Worm (Caenorhabditis elegans) whole organism, midembryonic: Measurements from ENCODE around the gene fil-1.

Experiments
- T22C8.4 ChIP-seq: fragments of 200-800 bp; sonication (Bioruptor generic); IDR thresholded peaks from 2 replicates; pipeline ENCODE4 v1.3.6; 2022; ENCODE audit warnings: missing genetic modification characterization, missing compliant biosample characterization
- cog-1 ChIP-seq: sonication (generic microtip); optimal IDR thresholded peaks from 2 replicates; lab custom pipeline; 2016; ENCODE audit warnings: missing genetic modification characterization, missing compliant biosample characterization
- flt-1 ChIP-seq: fragments of 200-800 bp; sonication (Bioruptor generic); IDR thresholded peaks from 2 replicates; pipeline ENCODE4 v1.3.6; 2022; ENCODE audit warnings: missing genetic modification characterization, missing compliant biosample characterization
- klf-2 ChIP-seq: fragments of 200-800 bp; sonication (Bioruptor generic); conservative IDR thresholded peaks from 2 replicates; pipeline ENCODE4 v1.3.6; 2022; ENCODE audit warnings: missing genetic modification reagents, missing genetic modification characterization, missing compliant biosample characterization
- med-1 ChIP-seq: sonication (generic microtip); optimal IDR thresholded peaks from 2 replicates; lab custom pipeline; 2017; ENCODE audit warnings: missing genetic modification characterization, mild to moderate bottlenecking, missing compliant biosample characterization, antibody characterized with exemption, missing genetic modification reagents; ENCODE audit not compliant: insufficient read depth
- ref-1 ChIP-seq: fragments of 200-800 bp; sonication (Bioruptor generic); conservative IDR thresholded peaks from 2 replicates; pipeline ENCODE4 v1.3.6; 2022; ENCODE audit warnings: missing genetic modification reagents, missing genetic modification characterization, missing compliant biosample characterization
- tab-1 ChIP-seq: fragments of 200-800 bp; sonication (Bioruptor generic); IDR thresholded peaks from 2 replicates; pipeline ENCODE4 v1.3.6; 2022; ENCODE audit warnings: missing genetic modification characterization, missing compliant biosample characterization
- ztf-23 ChIP-seq: fragments of 200-800 bp; sonication (Bioruptor generic); IDR thresholded peaks from 2 replicates; pipeline ENCODE4 v1.3.6; 2022; ENCODE audit warnings: missing genetic modification reagents, missing genetic modification characterization, missing compliant biosample characterization
- ztf-29 ChIP-seq: fragments of 200-800 bp; sonication (Bioruptor generic); IDR thresholded peaks from 2 replicates; pipeline ENCODE4 v1.3.6; 2022; ENCODE audit warnings: missing genetic modification reagents, missing genetic modification characterization, missing compliant biosample characterization

Gene fil-1

DNA sequence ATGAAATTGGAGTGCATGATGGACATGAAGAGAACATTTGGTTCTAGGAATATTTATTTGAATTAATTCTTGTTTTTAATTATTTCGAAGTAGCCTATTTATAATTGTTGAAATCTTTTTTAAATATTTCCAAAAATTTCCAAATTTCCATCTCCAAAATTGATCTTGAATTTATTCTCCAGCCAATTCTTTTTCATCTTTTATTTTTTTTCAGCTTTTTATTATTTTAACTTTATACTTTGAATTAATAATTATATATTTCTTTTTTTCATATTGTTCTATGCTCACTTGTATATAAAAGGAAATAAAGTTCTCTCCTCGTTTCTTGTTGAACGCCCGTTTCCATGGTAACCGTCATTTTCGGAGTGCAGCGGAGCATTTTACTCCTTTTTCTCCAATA is 13.7 kb upstream of the fil-1 start, which contains the start of gene xbx-1:
Gene xbx-1, plus strand, starts transcription at position 301 of the 400 bp plus-strand sequence.
- no peak for TF ChIP-seq T22C8.4 (GFP tag; lab: Robert Waterston, UW)
- TF ChIP-seq klf-2: no peak
- TF ChIP-seq ztf-23 (GFP tag; lab: Robert Waterston, UW): no peak
- TF ChIP-seq ref-1 (GFP tag; lab: Robert Waterston, UW): no peak
- no peak for TF ChIP-seq flt-1
- no peak for TF ChIP-seq tab-1 (GFP tag; lab: Robert Waterston, UW)
- TF ChIP-seq cog-1 (tag; lab: Kevin White, UChicago): no peak
- no peak for TF ChIP-seq ztf-29
- TF ChIP-seq med-1 (GFP tag; lab: Kevin White, UChicago): no peak

DNA sequence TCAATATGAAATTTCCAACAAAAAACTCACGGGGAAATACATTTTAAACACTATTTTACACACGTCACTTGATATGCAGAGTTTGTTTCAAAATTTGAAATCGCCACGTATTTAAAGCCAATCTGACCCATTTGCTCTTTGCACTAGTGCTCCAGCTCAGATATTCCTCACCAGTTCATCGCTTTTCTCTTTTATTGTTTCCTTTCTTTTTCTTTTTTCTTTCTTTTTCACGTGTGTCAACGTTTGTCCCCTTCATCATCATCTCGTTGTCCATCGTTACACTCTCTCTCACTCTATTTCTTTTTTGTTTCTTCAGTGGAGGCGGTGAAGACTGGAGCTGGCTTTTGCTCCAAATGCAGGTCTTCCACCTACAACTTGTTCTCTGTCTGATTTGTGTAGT is 9.0 kb upstream of the fil-1 start, which contains the start of gene F02D8.4:
Gene F02D8.4, plus strand, starts transcription at position 301 of the 400 bp plus-strand sequence.
- TF ChIP-seq tab-1 (GFP tag; lab: Robert Waterston, UW): no peak
- TF ChIP-seq ref-1 (GFP tag; lab: Robert Waterston, UW): no peak
- no peak for TF ChIP-seq flt-1
- TF ChIP-seq med-1 (GFP tag; lab: Kevin White, UChicago): no peak
- TF ChIP-seq ztf-23 (GFP tag; lab: Robert Waterston, UW): no peak
- no peak for TF ChIP-seq ztf-29
- no peak for TF ChIP-seq cog-1 (tag; lab: Kevin White, UChicago)

DNA sequence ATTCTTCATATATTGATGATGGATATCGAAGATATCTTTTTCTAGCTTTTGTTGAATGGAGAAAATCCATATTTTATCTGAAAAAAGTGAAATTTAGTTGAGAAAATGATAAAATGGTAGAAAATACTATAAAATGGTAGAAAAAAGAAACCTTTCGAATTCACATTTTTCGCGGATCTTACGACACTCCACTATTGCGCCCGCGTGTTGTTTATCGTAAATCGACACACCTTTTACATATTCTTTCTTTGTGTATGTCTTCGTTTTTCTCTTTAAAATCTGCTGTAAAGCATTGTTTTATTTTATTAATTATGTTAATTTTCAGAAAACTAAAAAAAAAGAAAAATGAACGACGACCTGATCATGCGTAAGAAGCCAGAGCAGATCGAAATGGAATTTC is 2.8 kb upstream of the fil-1 start, which contains the start of the genes cdt-2 and T01C3.2:
Gene cdt-2, minus strand, starts transcription at position 284 of the 400 bp plus-strand sequence.
Gene T01C3.2, plus strand, starts transcription at position 326 of the 400 bp plus-strand sequence.
- TF ChIP-seq flt-1 (no peak), klf-2 (no peak), cog-1 (tag; lab: Kevin White, UChicago) (no peak), ztf-29 (no peak)

DNA sequence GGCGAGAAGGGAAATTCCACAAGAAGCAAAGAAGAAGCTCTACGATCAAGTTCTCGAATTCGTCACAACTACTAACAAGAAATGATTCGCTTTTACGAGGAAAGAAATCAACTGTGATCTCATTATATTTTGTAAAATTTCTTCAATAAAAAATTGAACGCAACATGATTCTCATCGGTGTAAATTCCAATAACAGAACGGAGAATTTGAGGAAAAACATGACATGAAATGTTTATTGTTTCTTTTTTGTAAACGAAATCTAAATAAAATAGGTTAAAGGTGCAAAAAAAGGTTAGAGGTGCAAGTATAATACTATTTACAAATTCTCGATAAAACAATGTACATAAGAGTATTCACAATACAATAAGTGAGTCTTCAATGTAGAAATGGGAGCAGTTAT is 2.1 kb upstream of the fil-1 start:
- TF ChIP-seq ztf-23 (GFP tag; lab: Robert Waterston, UW) (no peak), ztf-29 (no peak), flt-1 (no peak), ref-1 (GFP tag; lab: Robert Waterston, UW) (no peak), klf-2 (no peak), T22C8.4 (GFP tag; lab: Robert Waterston, UW) (no peak), cog-1 (tag; lab: Kevin White, UChicago) (no peak), med-1 (GFP tag; lab: Kevin White, UChicago) (no peak)

DNA sequence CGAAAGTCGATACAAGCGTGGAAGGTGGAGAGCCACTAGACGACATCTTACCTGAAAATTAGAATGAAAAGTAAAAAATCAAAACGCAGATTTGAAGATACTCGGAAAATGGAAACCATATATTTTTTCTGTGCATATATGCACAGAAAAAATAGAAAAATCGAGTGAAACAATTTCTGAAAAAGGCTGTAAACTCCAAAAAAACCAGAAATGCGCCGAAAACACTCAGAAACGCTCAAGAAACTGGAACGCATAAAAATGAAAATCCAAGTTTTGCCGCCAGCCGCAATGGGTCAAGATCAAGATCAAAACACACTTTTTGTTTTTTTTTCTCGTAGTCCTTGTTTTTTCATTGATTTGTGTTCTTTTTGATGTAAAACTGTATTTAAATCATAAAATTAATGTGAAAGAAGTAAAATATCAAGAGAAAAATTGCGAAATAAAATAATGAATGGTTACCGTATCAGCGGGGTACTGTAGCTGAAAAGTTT is 966 bp upstream of the fil-1 start, which contains the start of gene T01C3.3:
Gene T01C3.3, minus strand, starts transcription at position 51 of the 491 bp plus-strand sequence.
- no peak for TF ChIP-seq cog-1 (tag; lab: Kevin White, UChicago)
- TF ChIP-seq tab-1 (GFP tag; lab: Robert Waterston, UW): no peak
- no peak for TF ChIP-seq T22C8.4 (GFP tag; lab: Robert Waterston, UW)
- no peak for TF ChIP-seq ref-1 (GFP tag; lab: Robert Waterston, UW)
- no peak for TF ChIP-seq med-1 (GFP tag; lab: Kevin White, UChicago)
- TF ChIP-seq klf-2: no peak
- no peak for TF ChIP-seq ztf-23 (GFP tag; lab: Robert Waterston, UW)
- no peak for TF ChIP-seq flt-1
- no peak for TF ChIP-seq ztf-29

DNA sequence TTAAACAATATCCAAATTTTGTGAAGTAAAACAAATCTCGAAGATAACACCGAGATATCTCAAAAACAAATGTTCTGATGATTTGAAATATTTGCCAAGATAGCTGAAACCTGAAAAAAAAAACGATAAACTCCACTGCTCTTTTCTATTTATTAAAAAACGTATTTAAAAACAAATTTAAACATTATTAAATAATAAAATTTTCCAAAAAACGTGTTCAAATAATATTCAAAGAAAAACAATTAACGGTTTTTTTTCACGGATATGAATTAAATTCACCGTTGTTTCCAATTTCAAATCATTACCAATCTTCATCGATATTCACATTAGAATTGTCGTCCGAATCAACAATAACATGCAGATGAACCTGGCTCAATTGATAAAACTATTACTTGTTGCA is 2.6 kb downstream of the fil-1 start, which contains the start of gene irld-14:
Gene irld-14, plus strand, starts transcription at position 301 of the 400 bp plus-strand sequence.
- TF ChIP-seq T22C8.4 (GFP tag; lab: Robert Waterston, UW): no peak
- TF ChIP-seq med-1 (GFP tag; lab: Kevin White, UChicago): no peak
- TF ChIP-seq cog-1 (tag; lab: Kevin White, UChicago): no peak

DNA sequence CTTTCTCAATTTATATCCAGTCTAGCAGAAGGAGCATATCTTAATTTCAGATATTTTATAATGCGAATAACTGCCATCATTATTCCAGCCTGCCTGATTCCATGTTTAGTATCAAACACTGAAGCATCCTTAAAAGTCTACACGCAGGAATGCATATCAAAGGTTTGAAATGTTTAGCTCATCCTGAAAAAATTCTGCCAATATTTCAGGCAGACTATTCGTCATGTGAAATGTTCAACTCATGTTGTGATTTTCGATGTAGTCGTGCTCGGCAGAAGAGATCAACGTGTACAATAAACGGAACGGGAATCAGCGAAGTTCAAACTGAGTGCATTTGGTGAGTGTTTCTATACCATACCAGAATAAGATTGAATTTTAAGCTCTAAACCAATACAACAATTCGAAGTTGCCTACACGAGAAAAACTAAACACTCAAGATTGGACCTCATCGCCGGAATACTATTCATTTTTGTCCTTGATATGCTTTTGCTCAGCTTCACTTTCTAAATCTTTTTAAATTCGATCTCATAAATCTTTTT is 5.9 kb downstream of the fil-1 start, which contains the start of gene T01C3.11:
Gene T01C3.11, plus strand, starts transcription at position 51 of the 539 bp plus-strand sequence.
- TF ChIP-seq flt-1 (no peak), klf-2 (no peak)

DNA sequence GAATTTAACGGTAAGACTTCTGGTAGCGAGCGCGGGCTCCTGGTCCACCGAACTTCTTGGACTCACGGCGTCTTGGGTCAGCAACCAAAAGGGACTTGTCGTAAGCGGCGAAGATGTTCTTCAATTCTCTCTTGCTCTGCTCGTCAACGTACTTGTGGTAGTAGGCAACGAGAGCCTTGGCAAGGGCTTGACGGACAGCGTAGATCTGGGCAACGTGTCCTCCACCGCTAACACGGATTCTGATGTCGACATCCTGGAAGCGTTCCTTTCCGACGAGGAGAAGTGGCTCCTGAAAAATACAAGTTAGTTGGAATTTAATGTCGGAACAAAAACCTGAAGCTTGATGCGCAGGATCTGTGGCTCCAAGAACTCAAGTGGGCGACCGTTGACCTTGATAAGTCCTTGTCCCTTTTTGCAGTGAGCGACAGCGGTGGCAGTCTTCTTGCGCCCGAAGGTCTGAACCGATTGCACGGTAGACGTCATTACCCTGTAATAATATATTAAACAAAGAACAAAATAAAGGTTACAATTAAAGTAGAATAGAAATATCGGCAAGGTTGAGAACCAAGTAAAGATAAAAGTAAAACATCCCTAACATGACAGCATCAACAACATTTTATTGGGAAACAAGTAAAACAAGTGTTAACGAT is 6.5 kb downstream of the fil-1 start, which contains the start of gene rps-16:
Gene rps-16, minus strand, starts transcription at position 487 of the 650 bp plus-strand sequence.
- TF ChIP-seq ref-1 (GFP tag; lab: Robert Waterston, UW) (no peak), ztf-29 (no peak), T22C8.4 (GFP tag; lab: Robert Waterston, UW) (no peak), med-1 (GFP tag; lab: Kevin White, UChicago) (no peak), flt-1 (0 out of 2 replicates have a peak, but pooled peaks have one; percentile 6)

DNA sequence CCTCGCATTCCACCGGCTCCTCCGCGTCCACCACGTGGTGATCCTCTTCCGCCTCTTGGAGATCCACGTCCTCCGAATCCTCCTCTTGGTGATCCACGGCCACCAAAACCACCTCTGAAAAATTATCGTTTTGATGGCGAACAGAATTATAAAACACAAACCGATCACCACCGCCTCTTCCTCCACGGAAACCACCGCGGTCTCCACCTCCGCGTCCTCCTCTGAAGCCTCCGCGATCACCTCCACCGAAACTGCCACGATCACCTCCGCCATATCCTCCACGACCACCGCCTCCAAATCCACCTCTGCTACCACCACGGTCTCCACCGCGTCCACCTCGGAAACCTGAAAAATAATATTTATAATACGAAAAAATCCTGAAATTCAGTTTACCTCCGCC is 7.9 kb downstream of the fil-1 start:
- TF ChIP-seq ztf-29: no peak

DNA sequence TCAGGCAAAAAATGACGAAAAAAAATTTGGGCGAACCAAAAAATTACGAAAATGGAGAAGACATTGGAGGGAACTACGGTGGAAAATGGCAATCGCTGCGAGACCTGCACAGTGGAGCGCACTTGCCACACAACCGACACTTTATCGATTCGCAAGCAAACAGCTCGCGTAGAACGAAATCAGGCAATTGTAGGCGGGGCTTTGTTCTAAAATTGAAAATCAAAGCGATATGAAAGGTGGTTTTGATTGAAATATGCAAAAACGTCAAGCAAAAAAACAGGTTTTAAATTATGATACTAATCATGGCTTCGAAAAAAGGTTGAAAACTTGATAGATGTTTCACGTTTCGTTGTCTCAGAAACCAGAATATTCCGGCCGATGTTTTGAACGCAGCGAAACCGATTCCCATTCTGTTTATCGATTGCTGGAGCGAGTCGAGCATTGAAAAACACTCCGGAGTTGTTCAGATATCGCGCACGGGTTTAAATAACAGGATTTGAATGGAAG is 8.6 kb downstream of the fil-1 start, which contains the start of the genes fib-1 and mut-15:
Gene fib-1, minus strand, starts transcription at position 40 of the 507 bp plus-strand sequence.
Gene mut-15, plus strand, starts transcription at position 360 of the 507 bp plus-strand sequence.
- TF ChIP-seq ztf-29 (0 out of 2 replicates have a peak, but pooled peaks have one; percentile 26), ref-1 (GFP tag; lab: Robert Waterston, UW) (0 out of 2 replicates have a peak, but pooled peaks have one; percentile 31), tab-1 (GFP tag; lab: Robert Waterston, UW) (no peak), med-1 (GFP tag; lab: Kevin White, UChicago) (no peak), ztf-23 (GFP tag; lab: Robert Waterston, UW) (peak; percentile 72), flt-1 (peak; percentile 82), T22C8.4 (GFP tag; lab: Robert Waterston, UW) (peak; percentile 73), cog-1 (tag; lab: Kevin White, UChicago) (peak; percentile 93), klf-2 (0 out of 2 replicates have a peak, but pooled peaks have one; percentile 38)
